Fruit fly (Drosophila melanogaster): ENCODE measurements around the gene CG32085.

Gene CG32085

DNA sequence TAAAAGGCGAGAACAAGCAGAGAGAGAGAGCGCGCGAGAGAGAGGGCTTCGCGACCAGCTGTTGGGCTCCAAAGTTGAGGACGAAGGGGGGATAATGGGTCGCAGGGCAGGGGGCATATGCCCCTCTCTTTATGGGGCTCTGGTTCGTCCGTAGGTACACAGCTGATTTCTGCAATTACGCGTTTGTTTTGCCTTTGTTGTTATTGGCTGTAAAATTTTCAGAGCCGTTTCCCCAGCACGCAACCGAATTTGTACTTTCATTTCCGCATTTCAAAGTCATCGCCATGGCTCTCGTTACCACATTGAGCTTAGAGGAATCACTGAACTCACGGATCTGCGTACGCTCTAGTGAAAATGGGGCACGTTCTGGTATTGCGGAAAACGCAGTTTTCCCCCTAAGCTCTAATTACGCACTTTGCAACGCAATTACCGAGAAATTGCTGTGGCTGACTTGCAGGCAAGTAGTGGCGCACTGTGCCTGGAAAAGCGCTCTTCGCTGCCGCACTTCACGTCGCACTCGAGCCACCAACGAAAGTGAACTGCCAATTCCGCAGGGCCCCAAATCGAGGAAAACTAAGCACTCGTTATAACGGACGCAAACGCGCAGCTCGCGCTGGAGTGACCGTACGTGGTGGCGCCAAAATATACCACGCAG, 28.0 kb upstream of the CG32085 start, which contains the start of gene CG11658 (continued):
- peak; percentile 7 for TF ChIP-seq Fer1 (GFP tag; optimal IDR thresholded peaks at IDR 0.05)
- TF ChIP-seq eyg (GFP tag; optimal IDR thresholded peaks at IDR 0.05) = peak; percentile 59
- TF ChIP-seq Ets65A (GFP tag) = no peak
- TF ChIP-seq cwo (GFP tag; optimal IDR thresholded peaks at IDR 0.05) = peak; percentile 12
- no peak for TF ChIP-seq pros (GFP tag; optimal IDR thresholded peaks at IDR 0.05)
- no peak for TF ChIP-seq kay (GFP tag; optimal IDR thresholded peaks at IDR 0.05)
- TF ChIP-seq sim (GFP tag; IDR thresholded peaks at IDR 0.05) = no peak
- no peak for TF ChIP-seq CG8290 (GFP tag; optimal IDR thresholded peaks at IDR 0.05)
- peak in 1 of 2 experiments; percentile 39 for TF ChIP-seq CG8290 (tag; optimal IDR thresholded peaks at IDR 0.05)
- no peak for TF ChIP-seq CG18262 (tag; optimal IDR thresholded peaks at IDR 0.05)
- TF ChIP-seq CG14014 (GFP tag; IDR thresholded peaks at IDR 0.05) = peak; percentile 40; the same call in 1 of the 2 replicates
- TF ChIP-seq CG8944 (GFP tag; optimal IDR thresholded peaks at IDR 0.05) = no peak
- TF ChIP-seq Ptx1 (GFP tag; IDR thresholded peaks at IDR 0.05) = no peak
- TF ChIP-seq CG11398 (GFP tag; optimal IDR thresholded peaks at IDR 0.05) = peak; percentile 22
- TF ChIP-seq Deaf1 (tag; optimal IDR thresholded peaks at IDR 0.05) = peak; percentile 38
- no peak for TF ChIP-seq btn (GFP tag; optimal IDR thresholded peaks at IDR 0.05)
- TF ChIP-seq bab2 (GFP tag; optimal IDR thresholded peaks at IDR 0.05) = no peak
- no peak for TF ChIP-seq Elba2 (GFP tag; optimal IDR thresholded peaks at IDR 0.05)
- no peak for TF ChIP-seq lmd (GFP tag; IDR thresholded peaks at IDR 0.05)
- no peak for TF ChIP-seq CG6683 (GFP tag; optimal IDR thresholded peaks at IDR 0.05)
- TF ChIP-seq CG10979 (tag; optimal IDR thresholded peaks at IDR 0.05) = no peak
- no peak for TF ChIP-seq ewg (GFP tag; optimal IDR thresholded peaks at IDR 0.05)
- no peak for TF ChIP-seq CG32532 (GFP tag; IDR thresholded peaks at IDR 0.05)
- peak; percentile 11 for TF ChIP-seq CG18619 (GFP tag; optimal IDR thresholded peaks at IDR 0.05)
- TF ChIP-seq CG13624 (GFP tag; optimal IDR thresholded peaks at IDR 0.05) = peak; percentile 74
- no peak for TF ChIP-seq bcd (GFP tag; optimal IDR thresholded peaks at IDR 0.05)
- TF ChIP-seq CG31388 (GFP tag; optimal IDR thresholded peaks at IDR 0.05) = no peak
- no peak for TF ChIP-seq Lpt (GFP tag; optimal IDR thresholded peaks at IDR 0.05)
- peak; percentile 34 for TF ChIP-seq CG30403 (GFP tag; optimal IDR thresholded peaks at IDR 0.05)
- no peak for TF ChIP-seq CG12744 (GFP tag; optimal IDR thresholded peaks at IDR 0.05)
- peak; percentile 33; the same call in 1 of the 2 replicates for TF ChIP-seq inv (GFP tag; IDR thresholded peaks at IDR 0.05; ENCODE audit: partially characterized antibody)
- TF ChIP-seq esg (GFP tag; conservative IDR thresholded peaks at IDR 0.05) = no peak
- TF ChIP-seq Dp (GFP tag; optimal IDR thresholded peaks at IDR 0.05) = peak; percentile 84
- peak; percentile 60 for TF ChIP-seq CG12659 (GFP tag; optimal IDR thresholded peaks at IDR 0.05)
- TF ChIP-seq CG14860 (GFP tag; IDR thresholded peaks at IDR 0.05; ENCODE audit: partially characterized antibody) = 0 out of 3 replicates have a peak, but pooled peaks have one; percentile 21
- peak; percentile 93; the same call in 3 of the 4 replicates for TF ChIP-seq chinmo (GFP tag; IDR thresholded peaks at IDR 0.05; ENCODE audit: partially characterized antibody)
- no peak for TF ChIP-seq danr (GFP tag; IDR thresholded peaks at IDR 0.05)
- no peak for TF ChIP-seq Hr39 (optimal IDR thresholded peaks at IDR 0.05)
- TF ChIP-seq Dll (GFP tag; IDR thresholded peaks at IDR 0.05; ENCODE audit: partially characterized antibody) = peak; percentile 52; the same call in 1 of the 4 replicates
- no peak for TF ChIP-seq Sox102F (GFP tag; optimal IDR thresholded peaks at IDR 0.05)
- TF ChIP-seq MBD-R2 (GFP tag; IDR thresholded peaks at IDR 0.05) = peak; percentile 16; the same call in 1 of the 2 replicates
- no peak for TF ChIP-seq cg (GFP tag; optimal IDR thresholded peaks at IDR 0.05)
- TF ChIP-seq scrt (GFP tag; optimal IDR thresholded peaks at IDR 0.05) = no peak
- no peak for TF ChIP-seq CG43689 (GFP tag; IDR thresholded peaks at IDR 0.05)
- TF ChIP-seq klu (GFP tag; IDR thresholded peaks at IDR 0.05) = no peak
- no peak for TF ChIP-seq yki (optimal IDR thresholded peaks at IDR 0.05)
- no peak for TF ChIP-seq CG15011 (GFP tag; optimal IDR thresholded peaks at IDR 0.05)
- peak; percentile 37; the same call in 1 of the 3 replicates for TF ChIP-seq zfh1 (GFP tag; IDR thresholded peaks at IDR 0.05)
- no peak for TF ChIP-seq CG7271 (tag; optimal IDR thresholded peaks at IDR 0.05)
- TF ChIP-seq ind (GFP tag; optimal IDR thresholded peaks at IDR 0.05) = no peak
- no peak for TF ChIP-seq E2f1 (GFP tag; IDR thresholded peaks at IDR 0.05)

All from whole organism, embryonic.